Worm (Caenorhabditis elegans) whole organism, L4 larva: ENCODE measurements around the gene T01D3.1.

ENCODE experiments used
- T20F7.1 ChIP-seq: fragments of 200-800 bp; sonication (Bioruptor generic); optimal IDR thresholded peaks from 2 replicates; lab custom pipeline; 2018; ENCODE audit warnings: mild to moderate bottlenecking, missing genetic modification characterization, missing compliant biosample characterization
- T26A8.4 ChIP-seq: fragments of 200-800 bp; sonication (Bioruptor generic); IDR thresholded peaks from 2 replicates; pipeline ENCODE4 v1.3.6; 2022; ENCODE audit warnings: missing genetic modification characterization, missing compliant biosample characterization
- aha-1 ChIP-seq: fragments of 150-350 bp; peaks from one replicate; lab custom pipeline; 2014; ENCODE audit warnings: missing biosample characterization, missing genetic modification characterization
- aly-2 ChIP-seq: sonication (generic microtip); optimal IDR thresholded peaks from 2 replicates; lab custom pipeline; 2018; ENCODE audit warnings: missing biosample characterization, missing genetic modification characterization
- attf-4 ChIP-seq: sonication (generic microtip); optimal IDR thresholded peaks from 3 replicates; lab custom pipeline; 2017; ENCODE audit warnings: missing biosample characterization, missing genetic modification characterization
- ceh-20 ChIP-seq: fragments of 200-800 bp; sonication (Bioruptor generic); IDR thresholded peaks from 2 replicates; pipeline ENCODE4 v1.3.6; 2022; ENCODE audit warnings: missing genetic modification reagents, missing genetic modification characterization, missing compliant biosample characterization
- ces-1 ChIP-seq: fragments of 150-350 bp; sonication (generic microtip); optimal IDR thresholded peaks from 4 replicates; lab custom pipeline; 2014; ENCODE audit warnings: missing biosample characterization, missing genetic modification reagents, missing genetic modification characterization
- daf-12 ChIP-seq: fragments of 150-350 bp; optimal IDR thresholded peaks from 2 replicates; lab custom pipeline; 2014; ENCODE audit warnings: missing biosample characterization, missing genetic modification reagents, missing genetic modification characterization
- daf-8 ChIP-seq: fragments of 200-800 bp; sonication (Bioruptor generic); IDR thresholded peaks from 2 replicates; pipeline ENCODE4 v1.3.6; 2022; ENCODE audit warnings: missing genetic modification characterization, missing compliant biosample characterization
- dmd-6 ChIP-seq: fragments of 200-800 bp; sonication (Bioruptor generic); IDR thresholded peaks from 2 replicates; pipeline ENCODE4 v1.3.6; 2022; ENCODE audit warnings: missing genetic modification reagents, missing genetic modification characterization, missing compliant biosample characterization
- dmd-8 ChIP-seq: fragments of 200-800 bp; sonication (Bioruptor generic); IDR thresholded peaks from 2 replicates; pipeline ENCODE4 v1.3.6; 2022; ENCODE audit warnings: missing genetic modification characterization, missing compliant biosample characterization
- fkh-10 ChIP-seq: fragments of 150-350 bp; optimal IDR thresholded peaks from 2 replicates; lab custom pipeline; 2014; ENCODE audit warnings: missing biosample characterization, missing genetic modification reagents, missing genetic modification characterization
- hif-1 ChIP-seq, 2 experiments: sonication (generic microtip); optimal IDR thresholded peaks; 2 replicates each; lab custom pipeline; 2016 to 2017; ENCODE audit warnings: missing compliant biosample characterization in 2 of 2, missing genetic modification characterization in 2 of 2, missing genetic modification reagents in 2 of 2, missing genotype in 2 of 2, mild to moderate bottlenecking in 1 of 2
- hmg-1.1 ChIP-seq: fragments of 200-800 bp; sonication (Bioruptor generic); IDR thresholded peaks from 2 replicates; pipeline ENCODE4 v1.3.6; 2022; ENCODE audit warnings: missing genetic modification reagents, missing genetic modification characterization, missing compliant biosample characterization
- jun-1 ChIP-seq: fragments of 150-350 bp; optimal IDR thresholded peaks from 2 replicates; lab custom pipeline; 2014; ENCODE audit warnings: missing biosample characterization, missing genetic modification reagents, missing genetic modification characterization
- lin-1 ChIP-seq: fragments of 200-800 bp; sonication (Bioruptor generic); IDR thresholded peaks from 2 replicates; pipeline ENCODE4 v1.3.6; 2022; ENCODE audit warnings: missing genetic modification reagents, missing genetic modification characterization, missing compliant biosample characterization
- lin-29 ChIP-seq: fragments of 200-800 bp; sonication (Bioruptor generic); IDR thresholded peaks from 2 replicates; pipeline ENCODE4 v1.3.6; 2022; ENCODE audit warnings: missing genetic modification reagents, missing genetic modification characterization, missing compliant biosample characterization
- lin-38 ChIP-seq: fragments of 200-800 bp; sonication (Bioruptor generic); IDR thresholded peaks from 2 replicates; pipeline ENCODE4 v1.3.6; 2022; ENCODE audit warnings: missing genetic modification reagents, missing genetic modification characterization, missing compliant biosample characterization
- lin-39 ChIP-seq: fragments of 150-350 bp; optimal IDR thresholded peaks from 2 replicates; lab custom pipeline; 2014; ENCODE audit warnings: missing biosample characterization, missing genetic modification reagents, missing genetic modification characterization
- lsy-2 ChIP-seq, 2 experiments: fragments of 150-350 bp in 1 of 2; sonication (generic microtip) in 1 of 2; optimal IDR thresholded peaks; 2 replicates each; lab custom pipeline; 2014 to 2017; ENCODE audit warnings: missing biosample characterization in 2 of 2, missing genetic modification characterization in 2 of 2
- mep-1 ChIP-seq: fragments of 150-350 bp; sonication (generic microtip); optimal IDR thresholded peaks from 3 replicates; lab custom pipeline; 2014; ENCODE audit warnings: missing biosample characterization, missing genetic modification characterization
- mxl-2 ChIP-seq: fragments of 200-800 bp; sonication (Bioruptor generic); conservative IDR thresholded peaks from 2 replicates; pipeline ENCODE4 v1.3.6; 2022; ENCODE audit warnings: missing genetic modification reagents, missing genetic modification characterization, missing compliant biosample characterization
- mxl-3 ChIP-seq: fragments of 200-800 bp; sonication (Bioruptor generic); optimal IDR thresholded peaks from 2 replicates; lab custom pipeline; 2018; ENCODE audit warnings: mild to moderate bottlenecking, missing genetic modification characterization, missing compliant biosample characterization
- nhr-102 ChIP-seq: sonication (generic microtip); optimal IDR thresholded peaks from 2 replicates; lab custom pipeline; 2016; ENCODE audit warnings: mild to moderate bottlenecking, missing genetic modification characterization, moderate library complexity, missing compliant biosample characterization
- nhr-25 ChIP-seq: sonication (generic microtip); optimal IDR thresholded peaks from 2 replicates; lab custom pipeline; 2017; ENCODE audit warnings: missing genetic modification characterization, mild to moderate bottlenecking, missing compliant biosample characterization, antibody characterized with exemption, moderate library complexity, borderline replicate concordance; ENCODE audit not compliant: insufficient read depth
- nhr-28 ChIP-seq: fragments of 150-350 bp; optimal IDR thresholded peaks from 2 replicates; lab custom pipeline; 2014; ENCODE audit warnings: missing biosample characterization, missing genetic modification characterization
- nhr-77 ChIP-seq: fragments of 150-350 bp; optimal IDR thresholded peaks from 2 replicates; lab custom pipeline; 2014; ENCODE audit warnings: missing biosample characterization, missing genetic modification characterization
- pha-4 ChIP-seq, 2 experiments: fragments of 150-350 bp in 1 of 2; fragments of 200-800 bp in 1 of 2; sonication (Bioruptor generic) in 1 of 2; IDR thresholded peaks in 1 of 2; optimal IDR thresholded peaks in 1 of 2; 2 replicates each; pipeline versions ENCODE4 v1.3.6 to Lab custom; 2014 to 2022; ENCODE audit warnings: missing genetic modification characterization in 2 of 2, missing genetic modification reagents in 2 of 2, missing biosample characterization in 1 of 2, missing compliant biosample characterization in 1 of 2
- rbr-2 ChIP-seq: sonication (generic microtip); optimal IDR thresholded peaks from 2 replicates; lab custom pipeline; 2016; ENCODE audit warnings: missing genotype, missing genetic modification characterization, missing compliant biosample characterization
- sdz-12 ChIP-seq: fragments of 200-800 bp; sonication (Bioruptor generic); optimal IDR thresholded peaks from 2 replicates; lab custom pipeline; 2018; ENCODE audit warnings: mild to moderate bottlenecking, missing genetic modification characterization, missing compliant biosample characterization
- skn-1 ChIP-seq: fragments of 150-350 bp; optimal IDR thresholded peaks from 2 replicates; lab custom pipeline; 2014; ENCODE audit warnings: missing biosample characterization, missing genetic modification characterization
- snpc-1.2 ChIP-seq: fragments of 200-800 bp; sonication (Bioruptor generic); IDR thresholded peaks from 2 replicates; pipeline ENCODE4 v1.3.6; 2022; ENCODE audit warnings: missing genetic modification reagents, missing genetic modification characterization, missing compliant biosample characterization
- unc-62 ChIP-seq, 3 experiments: fragments of 150-350 bp in 1 of 3; sonication (generic microtip); optimal IDR thresholded peaks in 2 of 3; peaks in 1 of 3; 1 replicate in 1 of 3; 2 replicates in 2 of 3; lab custom pipeline; 2014 to 2017; ENCODE audit warnings: missing biosample characterization in 3 of 3, missing genetic modification characterization in 3 of 3, missing genetic modification reagents in 3 of 3, missing genotype in 1 of 3
- zfp-3 ChIP-seq: fragments of 200-800 bp; sonication (Bioruptor generic); conservative IDR thresholded peaks from 2 replicates; pipeline ENCODE4 v1.3.6; 2022; ENCODE audit warnings: missing genetic modification reagents, missing genetic modification characterization, missing compliant biosample characterization
- zip-2 ChIP-seq: fragments of 150-350 bp; optimal IDR thresholded peaks from 2 replicates; lab custom pipeline; 2014; ENCODE audit warnings: missing biosample characterization, missing genetic modification characterization

Gene T01D3.1

DNA sequence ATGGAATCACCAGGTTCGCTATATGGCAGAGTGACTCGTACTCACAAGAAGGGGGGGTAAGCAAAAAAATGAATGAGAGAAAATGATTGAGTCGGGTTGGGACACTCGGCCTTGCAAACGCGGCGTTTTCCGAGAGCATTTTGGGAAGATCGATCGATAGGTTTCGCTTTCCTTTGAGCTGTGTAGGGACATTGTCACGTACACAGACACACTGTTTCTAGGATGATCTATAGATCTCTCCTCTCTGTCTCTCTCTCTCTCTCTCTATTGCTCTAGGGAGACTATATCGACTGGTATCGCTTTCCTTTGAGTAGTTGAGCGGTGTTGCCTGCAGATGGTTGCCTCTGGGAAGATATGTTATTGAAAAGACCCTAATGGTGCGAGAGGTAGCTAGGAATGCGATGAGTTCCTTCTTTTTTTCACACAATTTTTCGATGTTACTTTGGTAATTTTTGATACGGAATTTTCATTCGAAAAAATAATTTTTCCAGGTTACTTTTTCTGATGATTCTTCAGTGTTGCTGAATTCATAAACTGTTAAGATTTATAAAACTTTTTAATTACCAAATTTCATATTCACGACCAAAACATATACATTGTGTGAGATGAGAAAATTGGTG lies 39.9 kb upstream of the T01D3.1 start, which contains the start of gene H37A05.4 (continued):
- TF ChIP-seq snpc-1.2 (GFP tag; lab: Robert Waterston, UW) (no peak), T26A8.4 (GFP tag; lab: Robert Waterston, UW) (peak; percentile 50; the same call in 1 of the 2 replicates), ceh-20 (GFP tag; lab: Robert Waterston, UW) (peak; percentile 60; the same call in 1 of the 2 replicates), mep-1 (peak; percentile 91), mxl-3 (GFP tag; lab: Kevin White, UChicago) (peak; percentile 5), zip-2 (tag; lab: Kevin White, UChicago) (peak; percentile 35), lin-38 (GFP tag; lab: Robert Waterston, UW) (peak; percentile 50)

DNA sequence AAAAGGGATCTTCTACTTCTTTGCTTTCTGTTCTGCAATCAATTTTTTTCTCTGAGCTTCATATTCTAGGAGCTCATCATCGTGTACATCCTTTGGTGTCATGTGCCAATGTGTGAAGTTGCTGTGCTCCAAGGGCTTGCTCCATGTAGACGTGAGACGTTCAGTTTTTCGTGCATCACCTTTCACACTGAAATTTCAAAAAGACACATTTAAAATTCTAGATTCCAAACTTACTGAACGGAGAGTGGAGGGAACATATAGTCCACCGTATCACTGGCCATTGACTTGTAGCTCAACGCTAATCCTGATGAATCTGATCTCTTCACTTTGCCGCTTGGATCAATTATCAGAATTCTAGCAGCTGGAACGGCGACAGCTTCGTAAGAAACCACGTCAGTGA lies 38.9 kb upstream of the T01D3.1 start:
- TF ChIP-seq zfp-3 (GFP tag; lab: Robert Waterston, UW) (0 out of 2 replicates have a peak, but pooled peaks have one; percentile 10), unc-62 (GFP tag; optimal IDR thresholded peaks at IDR 0.05 in 1 of 2; lab: Kevin White, UChicago) (peak in 1 of 2 experiments; percentile 96), unc-62 (tag; optimal IDR thresholded peaks at IDR 0.05; lab: Kevin White, UChicago) (no peak), jun-1 (tag; lab: Kevin White, UChicago) (no peak), dmd-8 (GFP tag; lab: Robert Waterston, UW) (no peak), hmg-1.1 (GFP tag; lab: Robert Waterston, UW) (0 out of 2 replicates have a peak, but pooled peaks have one; percentile 11), rbr-2 (no peak), pha-4 (GFP tag; IDR thresholded peaks at IDR 0.05; lab: Robert Waterston, UW) (no peak), pha-4 (tag; optimal IDR thresholded peaks at IDR 0.05; lab: Kevin White, UChicago) (no peak)
- TF ChIP-seq, all 104 proteins: peak for 3

DNA sequence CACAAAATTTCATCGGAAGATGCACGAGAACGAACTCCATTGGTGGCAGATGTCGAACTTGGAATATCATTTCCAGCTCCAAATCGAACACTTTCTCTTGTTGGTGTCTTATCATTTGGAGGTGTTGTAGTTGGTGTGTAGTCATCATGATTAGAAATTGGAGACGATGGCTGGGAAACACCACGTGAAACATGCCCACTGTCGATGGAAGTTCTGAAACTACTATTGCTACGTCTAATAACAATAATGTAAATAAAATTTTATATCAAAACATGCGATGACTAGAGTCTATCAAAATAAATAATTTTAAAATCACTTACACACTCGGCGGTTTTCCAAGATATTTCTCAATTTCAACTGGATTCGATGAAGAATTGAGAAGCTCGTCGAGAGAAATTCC lies 37.4 kb upstream of the T01D3.1 start:
- TF ChIP-seq hif-1 (tag; optimal IDR thresholded peaks at IDR 0.05; lab: Kevin White, UChicago) (no peak), skn-1 (tag; lab: Kevin White, UChicago) (no peak), aha-1 (tag; lab: Kevin White, UChicago) (no peak), nhr-102 (tag; lab: Kevin White, UChicago) (no peak), T20F7.1 (GFP tag; lab: Kevin White, UChicago) (peak; percentile 47), dmd-6 (GFP tag; lab: Robert Waterston, UW) (no peak), daf-8 (GFP tag; lab: Robert Waterston, UW) (no peak), aly-2 (tag; lab: Kevin White, UChicago) (no peak), sdz-12 (GFP tag; lab: Kevin White, UChicago) (no peak), ces-1 (GFP tag; lab: Kevin White, UChicago) (no peak), attf-4 (tag; lab: Kevin White, UChicago) (no peak), mxl-2 (GFP tag; lab: Robert Waterston, UW) (no peak), nhr-28 (tag; lab: Kevin White, UChicago) (peak; percentile 64), nhr-77 (tag; lab: Kevin White, UChicago) (peak; percentile 31), lin-1 (GFP tag; lab: Robert Waterston, UW) (no peak), fkh-10 (no peak), lin-39 (tag; lab: Kevin White, UChicago) (no peak), ceh-20 (GFP tag; lab: Robert Waterston, UW) (no peak), lin-29 (GFP tag; lab: Robert Waterston, UW) (no peak), nhr-25 (tag; lab: Kevin White, UChicago) (no peak), daf-12 (tag; lab: Kevin White, UChicago) (no peak), lsy-2 (tag; optimal IDR thresholded peaks at IDR 0.05; lab: Kevin White, UChicago) (no peak), mxl-3 (GFP tag; lab: Kevin White, UChicago) (no peak)
